Fruit fly (Drosophila melanogaster) whole organism, embryonic: ENCODE measurements around the gene CG13721.

Experiments
- BtbVII ChIP-seq: fragments of 200-800 bp; sonication (Bioruptor generic); optimal IDR thresholded peaks from 3 replicates; lab custom pipeline; 2017; ENCODE audit warnings: missing biosample characterization, mild to moderate bottlenecking, missing genetic modification characterization
- CG10959 ChIP-seq: fragments of 200-800 bp; sonication (Bioruptor generic); IDR thresholded peaks from 2 replicates; pipeline ENCODE4 v1.3.6; 2022; ENCODE audit warnings: missing biosample characterization, missing genetic modification characterization
- CG11247 ChIP-seq: fragments of 200-800 bp; sonication (Bioruptor generic); IDR thresholded peaks from 2 replicates; pipeline ENCODE4 v1.3.6; 2022; ENCODE audit warnings: missing biosample characterization, missing genetic modification characterization
- CG11398 ChIP-seq: fragments of 200-800 bp; sonication (Bioruptor generic); optimal IDR thresholded peaks from 2 replicates; lab custom pipeline; 2016; ENCODE audit warnings: missing biosample characterization, missing genetic modification characterization
- CG11560 ChIP-seq: fragments of 200-800 bp; sonication (Bioruptor generic); IDR thresholded peaks from 3 replicates; pipeline ENCODE4 v1.3.6; 2022; ENCODE audit warnings: missing biosample characterization, missing genetic modification characterization
- CG13287 ChIP-seq: fragments of 200-800 bp; sonication (Bioruptor generic); IDR thresholded peaks from 2 replicates; pipeline ENCODE4 v1.3.6; 2022; ENCODE audit warnings: missing biosample characterization, missing genetic modification characterization; ENCODE audit not compliant: partially characterized antibody
- CG13424 ChIP-seq: fragments of 200-800 bp; sonication (Bioruptor generic); optimal IDR thresholded peaks from 2 replicates; lab custom pipeline; 2019; ENCODE audit warnings: missing biosample characterization, mild to moderate bottlenecking, missing genetic modification characterization, moderate library complexity
- CG13894 ChIP-seq: fragments of 200-800 bp; sonication (Bioruptor generic); optimal IDR thresholded peaks from 3 replicates; lab custom pipeline; 2018; ENCODE audit warnings: missing biosample characterization, mild to moderate bottlenecking, missing genetic modification characterization, moderate library complexity
- CG14860 ChIP-seq: fragments of 200-800 bp; sonication (Bioruptor generic); IDR thresholded peaks from 3 replicates; pipeline ENCODE4 v1.3.6; 2022; ENCODE audit warnings: missing biosample characterization, missing genetic modification characterization; ENCODE audit not compliant: partially characterized antibody
- CG1603 ChIP-seq: fragments of 200-800 bp; sonication (Bioruptor generic); optimal IDR thresholded peaks from 2 replicates; lab custom pipeline; 2019; ENCODE audit warnings: missing biosample characterization, mild to moderate bottlenecking, missing genetic modification characterization, moderate library complexity
- CG16779 ChIP-seq: fragments of 200-800 bp; sonication (Bioruptor generic); IDR thresholded peaks from 2 replicates; pipeline ENCODE4 v1.3.6; 2022; ENCODE audit warnings: missing biosample characterization, missing genetic modification characterization
- CG18619 ChIP-seq: fragments of 200-800 bp; sonication (Bioruptor generic); optimal IDR thresholded peaks from 3 replicates; lab custom pipeline; 2017; ENCODE audit warnings: missing biosample characterization, mild to moderate bottlenecking, missing genetic modification characterization
- CG2875 ChIP-seq: fragments of 200-800 bp; sonication (Bioruptor generic); optimal IDR thresholded peaks from 2 replicates; lab custom pipeline; 2017; ENCODE audit warnings: missing biosample characterization, mild to moderate bottlenecking, missing genetic modification characterization, missing genetic modification reagents
- CG3163 ChIP-seq: fragments of 200-800 bp; sonication (Bioruptor generic); optimal IDR thresholded peaks from 3 replicates; lab custom pipeline; 2016; ENCODE audit warnings: missing biosample characterization, missing genetic modification characterization
- CG33557 ChIP-seq: fragments of 200-800 bp; sonication (Bioruptor generic); optimal IDR thresholded peaks from 2 replicates; lab custom pipeline; 2019; ENCODE audit warnings: missing biosample characterization, mild to moderate bottlenecking, missing genetic modification characterization, moderate library complexity
- CG34224 ChIP-seq: fragments of 200-800 bp; sonication (Bioruptor generic); IDR thresholded peaks from 3 replicates; pipeline ENCODE4 v1.3.6; 2022; ENCODE audit warnings: missing biosample characterization, missing genetic modification characterization; ENCODE audit not compliant: partially characterized antibody
- CG3726 ChIP-seq: fragments of 200-800 bp; sonication (Bioruptor generic); IDR thresholded peaks from 3 replicates; pipeline ENCODE4, ENCODE4 v1.3.6; 2022; ENCODE audit warnings: missing biosample characterization, missing genetic modification characterization
- CG4404 ChIP-seq: fragments of 200-800 bp; sonication (Bioruptor generic); IDR thresholded peaks from 2 replicates; pipeline ENCODE4 v1.3.6; 2022; ENCODE audit warnings: missing biosample characterization, missing genetic modification characterization
- CG7839 ChIP-seq: fragments of 200-800 bp; sonication (Bioruptor generic); optimal IDR thresholded peaks from 3 replicates; lab custom pipeline; 2018; ENCODE audit warnings: missing biosample characterization, mild to moderate bottlenecking, missing genetic modification characterization, moderate library complexity
- CG9215 ChIP-seq: fragments of 200-800 bp; sonication (Bioruptor generic); IDR thresholded peaks from 2 replicates; pipeline ENCODE4 v1.3.6; 2022; ENCODE audit warnings: missing biosample characterization, missing genetic modification characterization
- Drgx ChIP-seq: fragments of 200-800 bp; sonication (Bioruptor generic); IDR thresholded peaks from 2 replicates; pipeline ENCODE4 v1.3.6; 2022; ENCODE audit warnings: missing biosample characterization, missing genetic modification characterization
- Jarid2 ChIP-seq: fragments of 200-800 bp; sonication (Bioruptor generic); optimal IDR thresholded peaks from 3 replicates; lab custom pipeline; 2017; ENCODE audit warnings: mild to moderate bottlenecking, missing biosample characterization, missing genetic modification reagents, missing genetic modification characterization
- Lim3 ChIP-seq: fragments of 200-800 bp; sonication (Bioruptor generic); IDR thresholded peaks from 2 replicates; pipeline ENCODE4 v1.3.6; 2022; ENCODE audit warnings: missing biosample characterization, missing genetic modification characterization
- MESR4 ChIP-seq: fragments of 200-800 bp; sonication (Bioruptor generic); optimal IDR thresholded peaks from 2 replicates; lab custom pipeline; 2018; ENCODE audit warnings: missing biosample characterization, mild to moderate bottlenecking, missing genetic modification characterization, moderate library complexity
- Six4 ChIP-seq: fragments of 200-800 bp; sonication (Bioruptor generic); optimal IDR thresholded peaks from 2 replicates; lab custom pipeline; 2016; ENCODE audit warnings: missing biosample characterization, missing genetic modification characterization
- Stat92E ChIP-seq, 3 experiments: fragments of >200 bp in 2 of 3; fragments of 200-800 bp in 1 of 3; sonication (Bioruptor generic) in 1 of 3; optimal IDR thresholded peaks; 2 replicates each; lab custom pipeline; 2017 to 2019; ENCODE audit warnings: missing biosample characterization in 3 of 3, missing genetic modification characterization in 3 of 3, mild to moderate bottlenecking in 1 of 3, moderate library complexity in 1 of 3
- ab ChIP-seq: fragments of 200-800 bp; sonication (Bioruptor generic); optimal IDR thresholded peaks from 2 replicates; lab custom pipeline; 2016; ENCODE audit warnings: missing biosample characterization, missing genetic modification characterization
- bigmax ChIP-seq: fragments of 200-800 bp; sonication (Bioruptor generic); optimal IDR thresholded peaks from 2 replicates; lab custom pipeline; 2018; ENCODE audit warnings: missing biosample characterization, mild to moderate bottlenecking, missing genetic modification characterization
- bowl ChIP-seq: fragments of 200-800 bp; sonication (Bioruptor generic); IDR thresholded peaks from 2 replicates; pipeline ENCODE4 v1.3.6; 2022; ENCODE audit warnings: missing biosample characterization, missing genetic modification characterization
- cato ChIP-seq: fragments of 200-800 bp; sonication (Bioruptor generic); optimal IDR thresholded peaks from 2 replicates; lab custom pipeline; 2016; ENCODE audit warnings: missing biosample characterization, missing genetic modification characterization, borderline replicate concordance
- cg ChIP-seq: fragments of 200-800 bp; sonication (Bioruptor generic); optimal IDR thresholded peaks from 3 replicates; lab custom pipeline; 2019; ENCODE audit warnings: missing biosample characterization, mild to moderate bottlenecking, missing genetic modification characterization, moderate library complexity
- chm ChIP-seq: fragments of 200-800 bp; sonication (Bioruptor generic); IDR thresholded peaks from 2 replicates; pipeline ENCODE4 v1.3.6; 2022; ENCODE audit warnings: missing biosample characterization, missing genetic modification characterization
- crp ChIP-seq, 2 experiments: fragments of 200-800 bp; sonication (Bioruptor generic); optimal IDR thresholded peaks; 2 replicates in 1 of 2; 3 replicates in 1 of 2; lab custom pipeline; 2017; ENCODE audit warnings: missing biosample characterization in 2 of 2, missing genetic modification characterization in 2 of 2, mild to moderate bottlenecking in 1 of 2, moderate library complexity in 1 of 2
- da ChIP-seq: fragments of 200-800 bp; sonication (Bioruptor generic); optimal IDR thresholded peaks from 2 replicates; lab custom pipeline; 2016; ENCODE audit warnings: missing biosample characterization, missing genetic modification characterization
- dmrt99B ChIP-seq: fragments of 200-800 bp; sonication (Bioruptor generic); optimal IDR thresholded peaks from 2 replicates; lab custom pipeline; 2018; ENCODE audit warnings: missing biosample characterization, mild to moderate bottlenecking, missing genetic modification characterization, moderate library complexity
- dpn ChIP-seq, 2 experiments: fragments of 200-800 bp; sonication (Bioruptor generic); optimal IDR thresholded peaks; 3 replicates each; lab custom pipeline; 2016; ENCODE audit warnings: missing biosample characterization in 2 of 2, missing genetic modification characterization in 2 of 2
- fd96Cb ChIP-seq: fragments of 200-800 bp; sonication (Bioruptor generic); optimal IDR thresholded peaks from 2 replicates; lab custom pipeline; 2018; ENCODE audit warnings: missing biosample characterization, mild to moderate bottlenecking, missing genetic modification characterization, moderate library complexity
- hkb ChIP-seq, 2 experiments: fragments of 200-800 bp in 1 of 2; fragments of >200 bp in 1 of 2; sonication (Bioruptor generic) in 1 of 2; IDR thresholded peaks in 1 of 2; optimal IDR thresholded peaks in 1 of 2; 2 replicates each; pipeline versions ENCODE4 v1.3.6 to Lab custom; 2017 to 2022; ENCODE audit warnings: missing biosample characterization in 1 of 2, missing genetic modification characterization in 1 of 2
- lilli ChIP-seq: fragments of 200-800 bp; sonication (Bioruptor generic); optimal IDR thresholded peaks from 3 replicates; lab custom pipeline; 2016; ENCODE audit warnings: missing biosample characterization, missing genetic modification characterization
- nerfin-1 ChIP-seq: fragments of 200-800 bp; sonication (Bioruptor generic); optimal IDR thresholded peaks from 3 replicates; lab custom pipeline; 2019; ENCODE audit warnings: missing biosample characterization, mild to moderate bottlenecking, missing genetic modification characterization, moderate library complexity
- otp ChIP-seq: fragments of 200-800 bp; sonication (Bioruptor generic); IDR thresholded peaks from 3 replicates; pipeline ENCODE4, ENCODE4 v1.3.6; 2022; ENCODE audit warnings: missing biosample characterization, missing genetic modification characterization
- p53 ChIP-seq: fragments of 200-800 bp; sonication (Bioruptor generic); optimal IDR thresholded peaks from 2 replicates; lab custom pipeline; 2016; ENCODE audit warnings: missing biosample characterization, missing genetic modification characterization
- seq ChIP-seq: fragments of 200-800 bp; sonication (Bioruptor generic); IDR thresholded peaks from 2 replicates; pipeline ENCODE4 v1.3.6; 2022; ENCODE audit warnings: missing biosample characterization, missing genetic modification characterization
- tup ChIP-seq: fragments of 200-800 bp; sonication (Bioruptor generic); optimal IDR thresholded peaks from 2 replicates; lab custom pipeline; 2016; ENCODE audit warnings: missing biosample characterization, mild to moderate bottlenecking, missing genetic modification characterization, moderate library complexity
- twi ChIP-seq: fragments of 200-800 bp; optimal IDR thresholded peaks from 2 replicates; lab custom pipeline; 2019; ENCODE audit warnings: missing biosample characterization, mild to moderate bottlenecking, missing genetic modification characterization, moderate library complexity
- vnd ChIP-seq: fragments of 200-800 bp; sonication (Bioruptor generic); IDR thresholded peaks from 3 replicates; pipeline ENCODE4 v1.3.6; 2022; ENCODE audit warnings: missing biosample characterization, missing genetic modification characterization; ENCODE audit not compliant: partially characterized antibody
- wor ChIP-seq: fragments of 200-800 bp; sonication (Bioruptor generic); IDR thresholded peaks from 2 replicates; pipeline ENCODE4 v1.3.6; 2022; ENCODE audit warnings: missing biosample characterization, missing genetic modification characterization

The CG13721 gene

DNA sequence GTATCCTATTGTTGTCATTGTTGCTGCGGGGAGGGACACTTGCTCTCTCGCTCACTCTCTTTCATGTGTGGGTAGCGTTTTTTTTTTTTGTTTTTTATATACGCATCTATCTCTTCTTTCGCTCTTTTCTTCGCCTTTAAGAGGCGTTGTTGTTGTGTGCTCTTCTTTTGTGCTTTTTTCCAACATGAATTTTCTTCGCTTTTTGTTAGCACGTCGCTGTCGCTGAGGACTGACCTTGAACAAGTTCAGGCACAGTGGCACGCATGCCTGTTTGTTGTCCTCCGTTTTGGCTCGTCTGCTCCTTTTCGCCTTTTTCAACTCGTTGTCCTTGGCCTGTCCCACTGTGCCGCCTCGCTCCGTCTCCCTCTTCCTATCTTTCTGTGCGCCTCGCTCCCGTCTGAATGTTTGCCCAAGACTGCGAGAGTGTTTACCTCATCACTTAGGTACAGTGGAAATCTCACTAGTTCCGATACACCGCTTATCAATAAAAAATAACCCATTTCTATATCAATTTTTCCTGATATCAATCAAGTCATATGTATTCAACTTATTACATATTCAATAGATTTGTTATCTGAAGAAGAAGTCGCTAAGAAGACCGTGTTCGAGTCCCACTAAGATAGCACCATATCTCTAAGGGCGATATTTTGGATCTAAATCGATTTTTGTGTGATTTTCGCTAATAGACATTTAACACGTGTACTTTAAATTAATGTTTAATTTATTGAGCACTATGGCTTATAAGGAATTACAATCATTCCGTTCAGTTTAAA is 45.6 kb upstream of the CG13721 start (continued):
- TF ChIP-seq seq (GFP tag; lab: Robert Waterston, UW) (0 out of 2 replicates have a peak, but pooled peaks have one; percentile 37), hkb (optimal IDR thresholded peaks at IDR 0.05; lab: Kevin White, UChicago) (no peak), hkb (GFP tag; IDR thresholded peaks at IDR 0.05; lab: Robert Waterston, UW) (no peak), vnd (GFP tag; lab: Robert Waterston, UW) (no peak), Stat92E (GFP tag; optimal IDR thresholded peaks at IDR 0.05; lab: Kevin White, UChicago) (no peak), CG13894 (tag; lab: Kevin White, UChicago) (peak; percentile 52), bowl (GFP tag; lab: Robert Waterston, UW) (no peak), CG10959 (no peak), CG2875 (GFP tag; lab: Kevin White, UChicago) (no peak), wor (GFP tag; lab: Robert Waterston, UW) (no peak), da (GFP tag; lab: Kevin White, UChicago) (peak; percentile 58), nerfin-1 (tag; lab: Kevin White, UChicago) (no peak), CG4404 (GFP tag; lab: Robert Waterston, UW) (0 out of 2 replicates have a peak, but pooled peaks have one; percentile 31), Jarid2 (GFP tag; lab: Kevin White, UChicago) (no peak), CG11560 (no peak), Lim3 (GFP tag; lab: Robert Waterston, UW) (no peak), ab (GFP tag; lab: Kevin White, UChicago) (no peak), tup (GFP tag; lab: Kevin White, UChicago) (no peak), CG9215 (peak; percentile 34; the same call in 1 of the 2 replicates), CG3726 (GFP tag; lab: Robert Waterston, UW) (no peak), CG7839 (tag; lab: Kevin White, UChicago) (peak; percentile 25), dpn (GFP tag; optimal IDR thresholded peaks at IDR 0.05; lab: Kevin White, UChicago) (peak; percentile 40 to 55), cg (GFP tag; lab: Kevin White, UChicago) (no peak), fd96Cb (tag; lab: Kevin White, UChicago) (no peak), cato (GFP tag; lab: Kevin White, UChicago) (no peak), CG3163 (GFP tag; lab: Kevin White, UChicago) (peak; percentile 92), CG13287 (GFP tag; lab: Robert Waterston, UW) (no peak), CG1603 (peak; percentile 6), CG11398 (GFP tag; lab: Kevin White, UChicago) (peak; percentile 19), lilli (GFP tag; lab: Kevin White, UChicago) (peak; percentile 68), CG18619 (no peak), BtbVII (GFP tag; lab: Kevin White, UChicago) (no peak), CG13424 (tag; lab: Kevin White, UChicago) (no peak), twi (tag; lab: Kevin White, UChicago) (no peak), p53 (GFP tag; lab: Kevin White, UChicago) (no peak), Drgx (GFP tag; lab: Robert Waterston, UW) (peak; percentile 78), otp (GFP tag; lab: Robert Waterston, UW) (peak; percentile 36; the same call in 1 of the 3 replicates), chm (GFP tag; lab: Robert Waterston, UW) (peak; percentile 43; the same call in 1 of the 2 replicates), CG14860 (GFP tag; lab: Robert Waterston, UW) (no peak), crp (GFP tag; optimal IDR thresholded peaks at IDR 0.05; lab: Kevin White, UChicago) (no peak), CG34224 (GFP tag; lab: Robert Waterston, UW) (no peak), CG16779 (GFP tag; lab: Robert Waterston, UW) (0 out of 2 replicates have a peak, but pooled peaks have one; percentile 26), bigmax (GFP tag; lab: Kevin White, UChicago) (no peak), dmrt99B (tag; lab: Kevin White, UChicago) (peak; percentile 16), MESR4 (no peak), CG33557 (GFP tag; lab: Kevin White, UChicago) (no peak), Six4 (GFP tag; lab: Kevin White, UChicago) (no peak), CG11247 (0 out of 2 replicates have a peak, but pooled peaks have one; percentile 25)
